Worm (Caenorhabditis elegans) whole organism, young adult: ENCODE results near the gene trap-3.

ENCODE experiments used
- F23B12.7 ChIP-seq: sonication (generic microtip); optimal IDR thresholded peaks from 2 replicates; lab custom pipeline; 2017; ENCODE audit warnings: missing genetic modification characterization, mild to moderate bottlenecking, missing compliant biosample characterization, antibody characterized with exemption, moderate library complexity; ENCODE audit not compliant: insufficient read depth
- F37B4.10 ChIP-seq: fragments of 200-800 bp; sonication (Bioruptor generic); IDR thresholded peaks from 2 replicates; pipeline ENCODE4 v1.3.6; 2022; ENCODE audit warnings: missing genetic modification characterization, missing compliant biosample characterization
- F39B2.1 ChIP-seq: fragments of 200-800 bp; sonication (Bioruptor generic); IDR thresholded peaks from 2 replicates; pipeline ENCODE4 v1.3.6; 2022; ENCODE audit warnings: missing genetic modification reagents, missing genetic modification characterization, missing compliant biosample characterization
- F52B5.7 ChIP-seq: sonication (generic microtip); optimal IDR thresholded peaks from 2 replicates; lab custom pipeline; 2016; ENCODE audit warnings: mild to moderate bottlenecking, missing genetic modification characterization, missing compliant biosample characterization
- F57A8.1 ChIP-seq: fragments of 200-800 bp; sonication (Bioruptor generic); optimal IDR thresholded peaks from 2 replicates; lab custom pipeline; 2018; ENCODE audit warnings: mild to moderate bottlenecking, missing genetic modification characterization, moderate library complexity, missing compliant biosample characterization
- F57C9.4 ChIP-seq: sonication (generic microtip); optimal IDR thresholded peaks from 2 replicates; lab custom pipeline; 2017; ENCODE audit warnings: mild to moderate bottlenecking, missing genetic modification characterization, missing compliant biosample characterization
- K11D2.4 ChIP-seq: fragments of 200-800 bp; sonication (Bioruptor generic); IDR thresholded peaks from 2 replicates; pipeline ENCODE4 v1.3.6; 2022; ENCODE audit warnings: missing genetic modification reagents, missing genetic modification characterization, missing compliant biosample characterization
- K12H6.12 ChIP-seq: fragments of 200-800 bp; sonication (Bioruptor generic); optimal IDR thresholded peaks from 2 replicates; lab custom pipeline; 2018; ENCODE audit warnings: mild to moderate bottlenecking, missing genetic modification characterization, missing compliant biosample characterization
- ama-1 ChIP-seq, 3 experiments: fragments of 150-350 bp in 1 of 3; sonication (generic microtip) in 2 of 3; optimal IDR thresholded peaks; 2 replicates each; lab custom pipeline; 2014 to 2018; ENCODE audit warnings: missing biosample characterization in 2 of 3, missing genetic modification characterization in 2 of 3, missing genetic modification reagents in 2 of 3
- aptf-2 ChIP-seq: fragments of 200-800 bp; sonication (Bioruptor generic); conservative IDR thresholded peaks from 2 replicates; pipeline ENCODE4 v1.3.6; 2022; ENCODE audit warnings: missing genetic modification reagents, missing genetic modification characterization, missing compliant biosample characterization
- atf-7 ChIP-seq: sonication (generic microtip); optimal IDR thresholded peaks from 2 replicates; lab custom pipeline; 2017; ENCODE audit warnings: mild to moderate bottlenecking, missing genetic modification characterization, missing compliant biosample characterization
- attf-5 ChIP-seq: fragments of 200-800 bp; sonication (Bioruptor generic); optimal IDR thresholded peaks from 2 replicates; lab custom pipeline; 2018; ENCODE audit warnings: mild to moderate bottlenecking, missing genetic modification characterization, missing compliant biosample characterization
- ccch-3 ChIP-seq: fragments of 200-800 bp; sonication (Bioruptor generic); optimal IDR thresholded peaks from 2 replicates; lab custom pipeline; 2018; ENCODE audit warnings: mild to moderate bottlenecking, missing genetic modification characterization, missing compliant biosample characterization
- ceh-40 ChIP-seq: fragments of 200-800 bp; sonication (Bioruptor generic); IDR thresholded peaks from 2 replicates; pipeline ENCODE4 v1.3.6; 2022; ENCODE audit warnings: missing genetic modification characterization, missing compliant biosample characterization
- ceh-79 ChIP-seq: sonication (generic microtip); optimal IDR thresholded peaks from 2 replicates; lab custom pipeline; 2017; ENCODE audit warnings: mild to moderate bottlenecking, missing genetic modification characterization, missing compliant biosample characterization
- die-1 ChIP-seq: sonication (generic microtip); optimal IDR thresholded peaks from 2 replicates; lab custom pipeline; 2016; ENCODE audit warnings: missing genotype, mild to moderate bottlenecking, missing genetic modification characterization, missing compliant biosample characterization
- dox-1 ChIP-seq: fragments of 200-800 bp; sonication (Bioruptor generic); IDR thresholded peaks from 2 replicates; pipeline ENCODE4 v1.3.6; 2022; ENCODE audit warnings: missing genetic modification reagents, missing genetic modification characterization, missing compliant biosample characterization
- egl-18 ChIP-seq: fragments of 200-800 bp; sonication (Bioruptor generic); IDR thresholded peaks from 2 replicates; pipeline ENCODE4 v1.3.6; 2022; ENCODE audit warnings: missing genetic modification reagents, missing genetic modification characterization, missing compliant biosample characterization
- egl-44 ChIP-seq: fragments of 200-800 bp; sonication (Bioruptor generic); IDR thresholded peaks from 2 replicates; pipeline ENCODE4 v1.3.6; 2022; ENCODE audit warnings: missing genetic modification reagents, missing genetic modification characterization, missing compliant biosample characterization
- ekl-4 ChIP-seq: fragments of 200-800 bp; sonication (Bioruptor generic); IDR thresholded peaks from 2 replicates; pipeline ENCODE4 v1.3.6; 2022; ENCODE audit warnings: missing genetic modification reagents, missing genetic modification characterization, missing compliant biosample characterization
- hmg-20 ChIP-seq: fragments of 200-800 bp; sonication (Bioruptor generic); IDR thresholded peaks from 2 replicates; pipeline ENCODE4 v1.3.6; 2022; ENCODE audit warnings: missing genetic modification reagents, missing genetic modification characterization, missing compliant biosample characterization
- hsf-1 ChIP-seq: fragments of 200-800 bp; sonication (Bioruptor generic); IDR thresholded peaks from 2 replicates; pipeline ENCODE4 v1.3.6; 2022; ENCODE audit warnings: missing genetic modification reagents, missing genetic modification characterization, missing compliant biosample characterization
- lin-35 ChIP-seq, 3 experiments: fragments of 150-350 bp in 2 of 3; sonication (generic microtip) in 1 of 3; optimal IDR thresholded peaks; 2 replicates each; lab custom pipeline; 2014 to 2018; ENCODE audit warnings: missing biosample characterization in 3 of 3, missing genetic modification characterization in 3 of 3, missing genetic modification reagents in 3 of 3
- lin-40 ChIP-seq: sonication (generic microtip); optimal IDR thresholded peaks from 2 replicates; lab custom pipeline; 2016; ENCODE audit warnings: missing genetic modification characterization, mild to moderate bottlenecking, missing compliant biosample characterization, missing genotype, missing genetic modification reagents
- lin-54 ChIP-seq: fragments of 200-800 bp; sonication (Bioruptor generic); optimal IDR thresholded peaks from 2 replicates; lab custom pipeline; 2018; ENCODE audit warnings: mild to moderate bottlenecking, missing genetic modification characterization, missing compliant biosample characterization
- lsl-1 ChIP-seq: fragments of 200-800 bp; sonication (Bioruptor generic); optimal IDR thresholded peaks from 2 replicates; lab custom pipeline; 2018; ENCODE audit warnings: mild to moderate bottlenecking, missing genetic modification characterization, moderate library complexity, missing compliant biosample characterization
- madf-10 ChIP-seq: sonication (generic microtip); optimal IDR thresholded peaks from 2 replicates; lab custom pipeline; 2016; ENCODE audit warnings: mild to moderate bottlenecking, missing genetic modification characterization, missing compliant biosample characterization
- mel-28 ChIP-seq: sonication (generic microtip); optimal IDR thresholded peaks from 2 replicates; lab custom pipeline; 2016; ENCODE audit warnings: borderline replicate concordance, mild to moderate bottlenecking, missing genetic modification characterization, missing compliant biosample characterization
- mes-4 ChIP-seq: sonication (generic microtip); optimal IDR thresholded peaks from 2 replicates; lab custom pipeline; 2016; ENCODE audit warnings: missing genotype, missing genetic modification characterization, missing compliant biosample characterization
- mxl-1 ChIP-seq: sonication (generic microtip); optimal IDR thresholded peaks from 2 replicates; lab custom pipeline; 2016; ENCODE audit warnings: missing genetic modification characterization, missing compliant biosample characterization
- nfya-2 ChIP-seq: fragments of 200-800 bp; sonication (Bioruptor generic); IDR thresholded peaks from 2 replicates; pipeline ENCODE4 v1.3.6; 2022; ENCODE audit warnings: missing genetic modification reagents, missing genetic modification characterization, missing compliant biosample characterization
- nfyb-1 ChIP-seq: fragments of 200-800 bp; sonication (Bioruptor generic); IDR thresholded peaks from 2 replicates; pipeline ENCODE4 v1.3.6; 2022; ENCODE audit warnings: missing genetic modification reagents, missing genetic modification characterization, missing compliant biosample characterization
- nhr-120 ChIP-seq: fragments of 200-800 bp; sonication (Bioruptor generic); IDR thresholded peaks from 2 replicates; pipeline ENCODE4 v1.3.6; 2022; ENCODE audit warnings: missing genetic modification characterization, missing compliant biosample characterization
- nhr-27 ChIP-seq: fragments of 200-800 bp; sonication (Bioruptor generic); optimal IDR thresholded peaks from 2 replicates; lab custom pipeline; 2018; ENCODE audit warnings: mild to moderate bottlenecking, missing genetic modification characterization, moderate library complexity, missing compliant biosample characterization
- nhr-80 ChIP-seq: sonication (generic microtip); optimal IDR thresholded peaks from 2 replicates; lab custom pipeline; 2016; ENCODE audit warnings: missing genetic modification characterization, missing compliant biosample characterization
- snpc-1.1 ChIP-seq: sonication (generic microtip); optimal IDR thresholded peaks from 2 replicates; lab custom pipeline; 2017; ENCODE audit warnings: missing genetic modification characterization, mild to moderate bottlenecking, missing compliant biosample characterization, antibody characterized with exemption, moderate library complexity, missing genotype, missing genetic modification reagents; ENCODE audit not compliant: insufficient read depth
- snpc-1.3 ChIP-seq: sonication (generic microtip); optimal IDR thresholded peaks from 2 replicates; lab custom pipeline; 2017; ENCODE audit warnings: missing genetic modification characterization, mild to moderate bottlenecking, missing compliant biosample characterization, antibody characterized with exemption, moderate library complexity, missing genotype, missing genetic modification reagents; ENCODE audit not compliant: insufficient read depth
- snpc-3.4 ChIP-seq: sonication (generic microtip); optimal IDR thresholded peaks from 2 replicates; lab custom pipeline; 2017; ENCODE audit warnings: missing genetic modification characterization, mild to moderate bottlenecking, missing compliant biosample characterization, antibody characterized with exemption, moderate library complexity, missing genotype, missing genetic modification reagents
- tbx-9 ChIP-seq: sonication (generic microtip); optimal IDR thresholded peaks from 2 replicates; lab custom pipeline; 2016; ENCODE audit warnings: borderline replicate concordance, missing genetic modification characterization, inconsistent platforms, missing compliant biosample characterization
- unc-62 ChIP-seq: fragments of 150-350 bp; optimal IDR thresholded peaks from 2 replicates; lab custom pipeline; 2014; ENCODE audit warnings: missing biosample characterization, missing genetic modification reagents, missing genetic modification characterization
- zfh-2 ChIP-seq: fragments of 200-800 bp; sonication (Bioruptor generic); conservative IDR thresholded peaks from 2 replicates; pipeline ENCODE4 v1.3.6; 2022; ENCODE audit warnings: missing genetic modification reagents, missing genetic modification characterization, missing compliant biosample characterization
- zim-3 ChIP-seq: sonication (generic microtip); optimal IDR thresholded peaks from 2 replicates; lab custom pipeline; 2017; ENCODE audit warnings: mild to moderate bottlenecking, missing genetic modification characterization, moderate library complexity, missing compliant biosample characterization

Gene trap-3

DNA sequence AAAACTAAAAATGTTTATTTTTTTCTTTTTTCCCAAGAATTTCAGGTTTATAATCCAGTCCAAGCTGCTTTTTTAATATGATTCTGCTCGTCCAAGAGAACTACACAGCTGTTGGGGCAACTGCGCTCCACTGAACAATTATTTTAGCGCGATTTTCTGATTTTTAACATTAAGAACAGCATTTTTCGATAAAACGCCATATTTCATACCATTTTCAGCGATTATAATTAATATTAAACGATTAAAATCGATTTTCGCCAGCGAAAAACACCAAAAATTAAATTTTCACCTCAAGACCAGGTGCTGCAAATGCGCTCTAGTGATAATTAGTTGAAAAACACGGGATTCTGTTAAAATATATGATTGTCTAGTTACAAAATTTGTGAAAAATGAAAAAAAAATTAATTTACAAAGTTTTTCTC lies 1.0 kb downstream of the trap-3 start (continued):
- TF ChIP-seq zfh-2 (GFP tag; lab: Robert Waterston, UW) (no peak), madf-10 (tag; lab: Kevin White, UChicago) (peak; percentile 29), F23B12.7 (tag; lab: Kevin White, UChicago) (peak; percentile 26), egl-18 (GFP tag; lab: Robert Waterston, UW) (0 out of 2 replicates have a peak, but pooled peaks have one; percentile 60), dox-1 (GFP tag; lab: Robert Waterston, UW) (peak; percentile 61; the same call in 1 of the 2 replicates), ceh-40 (GFP tag; lab: Robert Waterston, UW) (no peak), mel-28 (no peak), lin-40 (tag; lab: Kevin White, UChicago) (peak; percentile 29), F37B4.10 (no peak), F39B2.1 (0 out of 2 replicates have a peak, but pooled peaks have one; percentile 51), hsf-1 (GFP tag; lab: Robert Waterston, UW) (peak; percentile 62; the same call in 1 of the 2 replicates), K11D2.4 (GFP tag; lab: Robert Waterston, UW) (no peak), F52B5.7 (tag; lab: Kevin White, UChicago) (peak; percentile 75), atf-7 (peak; percentile 61), lin-54 (GFP tag; lab: Kevin White, UChicago) (peak; percentile 63), zim-3 (no peak), nfyb-1 (peak; percentile 64), mxl-1 (tag; lab: Kevin White, UChicago) (no peak), ekl-4 (GFP tag; lab: Robert Waterston, UW) (peak; percentile 69), tbx-9 (no peak), nhr-120 (no peak), hmg-20 (GFP tag; lab: Robert Waterston, UW) (no peak), attf-5 (GFP tag; lab: Kevin White, UChicago) (peak; percentile 41), lin-35 (GFP tag; optimal IDR thresholded peaks at IDR 0.05; lab: Kevin White, UChicago) (peak in 1 of 3 experiments; percentile 46), ceh-79 (peak; percentile 36), snpc-1.1 (tag; lab: Kevin White, UChicago) (peak; percentile 35), K12H6.12 (tag; lab: Kevin White, UChicago) (peak; percentile 19), aptf-2 (GFP tag; lab: Robert Waterston, UW) (no peak), snpc-1.3 (tag; lab: Kevin White, UChicago) (peak; percentile 76), snpc-3.4 (tag; lab: Kevin White, UChicago) (peak; percentile 47)

DNA sequence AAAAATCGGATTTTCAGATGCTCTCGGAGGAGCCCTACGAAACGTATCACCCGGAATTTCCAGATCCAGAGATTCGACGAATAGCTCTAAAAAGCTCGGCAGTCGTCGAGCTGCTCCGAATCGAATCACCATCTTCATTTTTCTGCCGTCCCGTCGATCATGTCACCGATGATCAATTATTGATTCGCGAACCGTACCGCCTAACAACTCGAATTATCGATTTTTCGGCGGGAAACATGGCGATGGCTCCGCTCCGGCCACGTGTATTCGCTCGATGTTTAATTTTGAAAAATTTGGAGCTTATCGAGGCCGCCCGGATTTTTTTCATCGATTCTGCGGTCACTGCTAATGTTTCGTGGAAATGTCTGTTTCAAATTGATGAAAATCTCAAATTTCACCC lies 1.6 kb downstream of the trap-3 start, which contains the start of gene eri-5:
Gene eri-5 (plus strand): TSS at position 18 of the 400 bp plus-strand sequence.
- TF ChIP-seq nfya-2 (GFP tag; lab: Robert Waterston, UW) (no peak), dox-1 (GFP tag; lab: Robert Waterston, UW) (no peak), nhr-80 (tag; lab: Kevin White, UChicago) (no peak), ccch-3 (no peak), ama-1 (optimal IDR thresholded peaks at IDR 0.05; lab: Kevin White, UChicago) (no peak), ama-1 (GFP tag; optimal IDR thresholded peaks at IDR 0.05; lab: Kevin White, UChicago) (no peak), mes-4 (tag; lab: Kevin White, UChicago) (no peak), ceh-79 (no peak), lin-40 (tag; lab: Kevin White, UChicago) (no peak), die-1 (tag; lab: Kevin White, UChicago) (no peak)
- TF ChIP-seq, all 124 proteins: peak for 0

DNA sequence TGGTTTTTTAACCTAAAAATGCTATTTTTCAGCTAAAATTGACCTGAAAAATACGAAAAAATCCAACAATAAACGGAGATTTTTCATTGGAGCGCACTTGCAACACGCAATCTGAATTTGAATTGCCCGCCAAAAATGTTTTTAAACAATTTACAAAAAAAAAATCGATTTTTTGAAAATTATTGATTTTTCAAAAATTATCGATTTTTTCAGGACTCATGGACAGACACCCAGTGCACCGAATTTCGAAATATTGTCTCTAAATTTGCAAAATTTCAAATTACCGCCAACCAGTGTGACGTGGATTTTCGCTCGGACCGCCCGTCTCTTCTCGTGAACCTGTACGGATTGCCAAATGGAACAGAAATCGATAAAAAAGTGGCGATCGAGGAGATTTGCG lies 2.6 kb downstream of the trap-3 start:
- TF ChIP-seq egl-44 (GFP tag; lab: Robert Waterston, UW) (no peak), lsl-1 (GFP tag; lab: Kevin White, UChicago) (no peak), nhr-27 (tag; lab: Kevin White, UChicago) (no peak), unc-62 (GFP tag; lab: Kevin White, UChicago) (no peak), F57C9.4 (no peak), F57A8.1 (GFP tag; lab: Kevin White, UChicago) (no peak)
